Worm (Caenorhabditis elegans) whole organism, young adult: ENCODE measurements around the gene abu-14.

Experiments used
- C06A6.2 ChIP-seq: fragments of 200-800 bp; sonication (Bioruptor generic); conservative IDR thresholded peaks from 2 replicates; pipeline ENCODE4 v1.3.6; 2022; ENCODE audit warnings: missing genetic modification characterization, missing compliant biosample characterization
- F39B2.1 ChIP-seq: fragments of 200-800 bp; sonication (Bioruptor generic); IDR thresholded peaks from 2 replicates; pipeline ENCODE4 v1.3.6; 2022; ENCODE audit warnings: missing genetic modification reagents, missing genetic modification characterization, missing compliant biosample characterization
- K12H6.12 ChIP-seq: fragments of 200-800 bp; sonication (Bioruptor generic); optimal IDR thresholded peaks from 2 replicates; lab custom pipeline; 2018; ENCODE audit warnings: mild to moderate bottlenecking, missing genetic modification characterization, missing compliant biosample characterization
- T07F8.4 ChIP-seq: sonication (generic microtip); optimal IDR thresholded peaks from 2 replicates; lab custom pipeline; 2016; ENCODE audit warnings: mild to moderate bottlenecking, missing genetic modification characterization, moderate library complexity, missing compliant biosample characterization
- Y53G8AR.9 ChIP-seq: fragments of 200-800 bp; sonication (Bioruptor generic); conservative IDR thresholded peaks from 2 replicates; pipeline ENCODE4 v1.3.6; 2022; ENCODE audit warnings: missing genetic modification reagents, missing genetic modification characterization, missing compliant biosample characterization
- Y79H2A.3 ChIP-seq: fragments of 200-800 bp; sonication (Bioruptor generic); conservative IDR thresholded peaks from 2 replicates; pipeline ENCODE4 v1.3.6; 2022; ENCODE audit warnings: missing genetic modification reagents, missing genetic modification characterization, missing compliant biosample characterization
- ZK185.1 ChIP-seq: sonication (generic microtip); optimal IDR thresholded peaks from 2 replicates; lab custom pipeline; 2016; ENCODE audit warnings: mild to moderate bottlenecking, missing genetic modification characterization, missing compliant biosample characterization; ENCODE audit not compliant: poor library complexity, severe bottlenecking
- attf-6 ChIP-seq: fragments of 200-800 bp; sonication (Bioruptor generic); IDR thresholded peaks from 2 replicates; pipeline ENCODE4 v1.3.6; 2022; ENCODE audit warnings: missing genetic modification reagents, missing genetic modification characterization, missing compliant biosample characterization
- ceh-79 ChIP-seq: sonication (generic microtip); optimal IDR thresholded peaks from 2 replicates; lab custom pipeline; 2017; ENCODE audit warnings: mild to moderate bottlenecking, missing genetic modification characterization, missing compliant biosample characterization
- lin-35 ChIP-seq, 3 experiments: fragments of 150-350 bp in 2 of 3; sonication (generic microtip) in 1 of 3; optimal IDR thresholded peaks; 2 replicates each; lab custom pipeline; 2014 to 2018; ENCODE audit warnings: missing biosample characterization in 3 of 3, missing genetic modification characterization in 3 of 3, missing genetic modification reagents in 3 of 3
- madf-10 ChIP-seq: sonication (generic microtip); optimal IDR thresholded peaks from 2 replicates; lab custom pipeline; 2016; ENCODE audit warnings: mild to moderate bottlenecking, missing genetic modification characterization, missing compliant biosample characterization

DNA sequence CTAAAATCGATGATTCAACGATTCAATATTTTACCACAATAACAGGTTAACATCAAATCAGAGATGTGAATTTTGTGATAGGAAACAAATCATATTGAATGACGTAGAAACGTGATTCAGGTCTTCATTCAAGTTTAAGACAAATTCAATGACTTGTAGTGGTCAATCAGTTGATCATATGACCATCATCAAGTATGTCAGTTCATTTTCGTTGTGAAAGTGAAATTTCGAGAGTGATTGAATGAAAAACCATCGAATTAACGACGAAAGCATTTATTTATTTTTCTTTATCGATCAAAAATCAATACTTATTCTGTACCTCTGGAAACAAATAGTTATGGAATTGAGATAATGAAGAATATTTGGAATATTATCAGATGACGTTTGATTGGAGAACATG lies 24.5 kb upstream of the abu-14 start:
- TF ChIP-seq ceh-79 (tag; lab: Kevin White, UChicago) = no peak
- no peak for TF ChIP-seq C06A6.2 (GFP tag; lab: Robert Waterston, UW)
- no peak for TF ChIP-seq attf-6 (GFP tag; lab: Robert Waterston, UW)
- no peak for TF ChIP-seq F39B2.1 (GFP tag; lab: Robert Waterston, UW)
- TF ChIP-seq Y53G8AR.9 = no peak
- TF ChIP-seq T07F8.4 (tag; lab: Kevin White, UChicago) = no peak
- no peak for TF ChIP-seq lin-35 (GFP tag; optimal IDR thresholded peaks at IDR 0.05; lab: Kevin White, UChicago)
- no peak for TF ChIP-seq ZK185.1 (tag; lab: Kevin White, UChicago)
- TF ChIP-seq Y79H2A.3 (GFP tag; lab: Robert Waterston, UW) = no peak
- TF ChIP-seq K12H6.12 (tag; lab: Kevin White, UChicago) = no peak
- no peak for TF ChIP-seq madf-10
